Worm (Caenorhabditis elegans) whole organism, mixed stage, embryonic: ENCODE measurements around the gene srh-24.

Experiments used
- M03D4.4 ChIP-seq: sonication (generic microtip); optimal IDR thresholded peaks from 2 replicates; lab custom pipeline; 2017; ENCODE audit warnings: mild to moderate bottlenecking, missing genetic modification characterization, missing compliant biosample characterization
- bed-3 ChIP-seq: fragments of 200-800 bp; sonication (Bioruptor generic); optimal IDR thresholded peaks from 3 replicates; lab custom pipeline; 2018; ENCODE audit warnings: mild to moderate bottlenecking, missing genetic modification characterization, moderate library complexity, missing compliant biosample characterization
- ceh-39 ChIP-seq: fragments of 150-350 bp; optimal IDR thresholded peaks from 2 replicates; lab custom pipeline; 2014; ENCODE audit warnings: missing biosample characterization, missing genetic modification characterization
- ceh-43 ChIP-seq: fragments of 200-800 bp; sonication (Bioruptor generic); optimal IDR thresholded peaks from 2 replicates; lab custom pipeline; 2018; ENCODE audit warnings: mild to moderate bottlenecking, missing genetic modification characterization, moderate library complexity, missing compliant biosample characterization
- ceh-83 ChIP-seq: fragments of 200-800 bp; sonication (Bioruptor generic); optimal IDR thresholded peaks from 2 replicates; lab custom pipeline; 2018; ENCODE audit warnings: mild to moderate bottlenecking, missing genetic modification characterization, missing compliant biosample characterization
- ces-1 ChIP-seq: fragments of 150-350 bp; optimal IDR thresholded peaks from 2 replicates; lab custom pipeline; 2014; ENCODE audit warnings: missing biosample characterization, missing genetic modification reagents, missing genetic modification characterization
- drap-1 ChIP-seq: fragments of 200-800 bp; sonication (Bioruptor generic); optimal IDR thresholded peaks from 3 replicates; lab custom pipeline; 2018; ENCODE audit warnings: mild to moderate bottlenecking, missing genetic modification characterization, missing compliant biosample characterization
- elt-1 ChIP-seq: sonication (generic microtip); optimal IDR thresholded peaks from 2 replicates; lab custom pipeline; 2017; ENCODE audit warnings: missing genetic modification characterization, mild to moderate bottlenecking, missing compliant biosample characterization, antibody characterized with exemption, moderate library complexity, borderline replicate concordance; ENCODE audit not compliant: insufficient read depth
- elt-3 ChIP-seq: fragments of 150-350 bp; optimal IDR thresholded peaks from 2 replicates; lab custom pipeline; 2014; ENCODE audit warnings: missing biosample characterization, missing genetic modification characterization
- flh-1 ChIP-seq: fragments of 200-800 bp; sonication (Bioruptor generic); optimal IDR thresholded peaks from 2 replicates; lab custom pipeline; 2018; ENCODE audit warnings: mild to moderate bottlenecking, missing genetic modification characterization, moderate library complexity, missing compliant biosample characterization
- ham-2 ChIP-seq: fragments of 200-800 bp; sonication (Bioruptor generic); optimal IDR thresholded peaks from 2 replicates; lab custom pipeline; 2018; ENCODE audit warnings: mild to moderate bottlenecking, missing genetic modification characterization, missing compliant biosample characterization
- hlh-1 ChIP-seq: fragments of 150-350 bp; optimal IDR thresholded peaks from 2 replicates; lab custom pipeline; 2014; ENCODE audit warnings: missing biosample characterization, missing genetic modification reagents, missing genetic modification characterization
- lin-32 ChIP-seq: fragments of 200-800 bp; sonication (Bioruptor generic); optimal IDR thresholded peaks from 2 replicates; lab custom pipeline; 2018; ENCODE audit warnings: mild to moderate bottlenecking, missing genetic modification characterization, missing compliant biosample characterization
- lsy-2 ChIP-seq: fragments of 150-350 bp; optimal IDR thresholded peaks from 2 replicates; lab custom pipeline; 2014; ENCODE audit warnings: missing biosample characterization, missing genetic modification characterization
- mab-5 ChIP-seq: fragments of 150-350 bp; optimal IDR thresholded peaks from 2 replicates; lab custom pipeline; 2014; ENCODE audit warnings: missing biosample characterization, missing genetic modification characterization
- mep-1 ChIP-seq: fragments of 150-350 bp; optimal IDR thresholded peaks from 2 replicates; lab custom pipeline; 2017; ENCODE audit warnings: missing biosample characterization, missing genetic modification reagents, missing genetic modification characterization, inconsistent platforms
- mls-2 ChIP-seq: sonication (generic microtip); optimal IDR thresholded peaks from 2 replicates; lab custom pipeline; 2016; ENCODE audit warnings: mild to moderate bottlenecking, missing genetic modification characterization, moderate library complexity, missing compliant biosample characterization
- nhr-12 ChIP-seq: fragments of 150-350 bp; optimal IDR thresholded peaks from 2 replicates; lab custom pipeline; 2014; ENCODE audit warnings: missing biosample characterization, missing genetic modification characterization
- nhr-2 ChIP-seq: fragments of 150-350 bp; optimal IDR thresholded peaks from 2 replicates; lab custom pipeline; 2014; ENCODE audit warnings: missing biosample characterization, missing genetic modification characterization
- nhr-237 ChIP-seq: fragments of 150-350 bp; optimal IDR thresholded peaks from 2 replicates; lab custom pipeline; 2014; ENCODE audit warnings: missing biosample characterization, missing genetic modification characterization
- nhr-28 ChIP-seq: fragments of 150-350 bp; optimal IDR thresholded peaks from 2 replicates; lab custom pipeline; 2014; ENCODE audit warnings: missing biosample characterization, missing genetic modification characterization
- nhr-76 ChIP-seq: sonication (generic microtip); optimal IDR thresholded peaks from 2 replicates; lab custom pipeline; 2017; ENCODE audit warnings: missing biosample characterization, missing genetic modification characterization
- pha-4 ChIP-seq: fragments of 150-350 bp; optimal IDR thresholded peaks from 2 replicates; lab custom pipeline; 2018; ENCODE audit warnings: missing biosample characterization, missing genetic modification reagents, missing genetic modification characterization
- sem-2 ChIP-seq: fragments of 200-800 bp; sonication (Bioruptor generic); optimal IDR thresholded peaks from 2 replicates; lab custom pipeline; 2018; ENCODE audit warnings: mild to moderate bottlenecking, missing genetic modification characterization, missing compliant biosample characterization
- snpc-4 ChIP-seq: fragments of 150-350 bp; optimal IDR thresholded peaks from 2 replicates; lab custom pipeline; 2014; ENCODE audit warnings: missing biosample characterization, missing genetic modification characterization
- sptf-1 ChIP-seq: sonication (generic microtip); optimal IDR thresholded peaks from 2 replicates; lab custom pipeline; 2017; ENCODE audit warnings: mild to moderate bottlenecking, missing genetic modification characterization, moderate library complexity, missing compliant biosample characterization
- unc-120 ChIP-seq: sonication (generic microtip); optimal IDR thresholded peaks from 2 replicates; lab custom pipeline; 2017; ENCODE audit warnings: missing genetic modification characterization, missing compliant biosample characterization; ENCODE audit not compliant: poor library complexity, severe bottlenecking
- unc-39 ChIP-seq: fragments of 150-350 bp; optimal IDR thresholded peaks from 2 replicates; lab custom pipeline; 2014; ENCODE audit warnings: missing biosample characterization, missing genetic modification characterization
- unc-62 ChIP-seq: fragments of 150-350 bp; optimal IDR thresholded peaks from 2 replicates; lab custom pipeline; 2014; ENCODE audit warnings: missing biosample characterization, missing genetic modification reagents, missing genetic modification characterization
- zip-8 ChIP-seq: fragments of 150-350 bp; optimal IDR thresholded peaks from 2 replicates; lab custom pipeline; 2014; ENCODE audit warnings: missing biosample characterization, missing genetic modification characterization
- ztf-11 ChIP-seq: fragments of 150-350 bp; optimal IDR thresholded peaks from 2 replicates; lab custom pipeline; 2014; ENCODE audit warnings: missing biosample characterization, missing genetic modification characterization

Gene srh-24

DNA sequence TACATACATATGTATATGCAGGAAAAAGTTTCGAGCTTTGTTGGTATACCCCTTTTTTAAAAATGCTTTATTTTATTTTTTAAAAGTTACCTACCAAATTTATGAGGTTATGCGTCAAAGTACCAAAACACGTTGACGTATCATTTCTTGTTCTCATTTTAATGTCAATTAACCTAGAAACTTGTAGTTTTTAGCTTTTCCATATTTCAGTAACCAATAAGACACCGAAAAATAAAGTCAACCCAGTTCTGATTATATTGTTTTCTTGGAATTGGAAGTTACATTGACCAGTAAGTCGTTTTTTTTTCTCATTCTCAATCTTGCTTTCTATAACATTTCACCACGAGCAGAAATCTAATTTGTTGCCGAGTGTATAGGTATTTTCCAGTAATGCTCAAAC, 24.0 kb downstream of the srh-24 start, which contains the start of gene srw-145:
Gene srw-145 (plus strand): TSS at position 301 of the 400 bp plus-strand sequence.
- TF ChIP-seq zip-8 (tag; lab: Kevin White, UChicago) (no peak), bed-3 (GFP tag; lab: Kevin White, UChicago) (no peak), unc-39 (tag; lab: Kevin White, UChicago) (no peak), nhr-12 (tag; lab: Kevin White, UChicago) (no peak), nhr-28 (tag; lab: Kevin White, UChicago) (no peak), snpc-4 (tag; lab: Kevin White, UChicago) (no peak), M03D4.4 (no peak), nhr-76 (tag; lab: Kevin White, UChicago) (no peak), elt-3 (tag; lab: Kevin White, UChicago) (no peak), nhr-237 (tag; lab: Kevin White, UChicago) (no peak)

DNA sequence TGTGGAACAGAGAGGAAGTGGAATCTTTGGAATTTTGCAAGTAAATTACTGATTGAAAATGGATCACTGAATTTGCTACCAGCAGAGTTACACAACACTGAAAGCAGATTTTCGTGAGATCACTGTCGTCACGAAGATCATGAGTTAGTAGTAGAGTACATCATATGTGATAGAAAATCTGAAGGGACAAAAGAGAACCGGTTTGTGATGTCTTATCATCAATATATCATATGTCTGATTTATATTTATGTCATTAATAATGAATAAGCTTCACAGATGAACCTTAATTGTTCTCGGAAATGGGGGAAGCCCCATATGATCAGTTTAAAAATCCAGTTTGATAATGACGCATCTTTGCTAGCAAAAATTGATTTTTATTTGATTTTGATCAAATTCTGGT, 24.8 kb downstream of the srh-24 start:
- no peak for TF ChIP-seq mls-2 (tag; lab: Kevin White, UChicago)
- no peak for TF ChIP-seq unc-39 (tag; lab: Kevin White, UChicago)
- no peak for TF ChIP-seq unc-120
- no peak for TF ChIP-seq ceh-83 (GFP tag; lab: Kevin White, UChicago)
- no peak for TF ChIP-seq M03D4.4
- no peak for TF ChIP-seq ceh-43 (GFP tag; lab: Kevin White, UChicago)
- no peak for TF ChIP-seq ceh-39 (tag; lab: Kevin White, UChicago)
- no peak for TF ChIP-seq hlh-1 (tag; lab: Kevin White, UChicago)
- TF ChIP-seq unc-62 (GFP tag; lab: Kevin White, UChicago): no peak
- TF ChIP-seq sem-2 (GFP tag; lab: Kevin White, UChicago): no peak
- no peak for TF ChIP-seq lin-32 (GFP tag; lab: Kevin White, UChicago)
- no peak for TF ChIP-seq lsy-2
- TF ChIP-seq snpc-4 (tag; lab: Kevin White, UChicago): no peak
- TF ChIP-seq bed-3 (GFP tag; lab: Kevin White, UChicago): no peak
- TF ChIP-seq elt-1 (tag; lab: Kevin White, UChicago): no peak
- TF ChIP-seq zip-8 (tag; lab: Kevin White, UChicago): no peak
- no peak for TF ChIP-seq ztf-11 (tag; lab: Kevin White, UChicago)
- no peak for TF ChIP-seq ham-2 (GFP tag; lab: Kevin White, UChicago)
- TF ChIP-seq nhr-28 (tag; lab: Kevin White, UChicago): no peak

DNA sequence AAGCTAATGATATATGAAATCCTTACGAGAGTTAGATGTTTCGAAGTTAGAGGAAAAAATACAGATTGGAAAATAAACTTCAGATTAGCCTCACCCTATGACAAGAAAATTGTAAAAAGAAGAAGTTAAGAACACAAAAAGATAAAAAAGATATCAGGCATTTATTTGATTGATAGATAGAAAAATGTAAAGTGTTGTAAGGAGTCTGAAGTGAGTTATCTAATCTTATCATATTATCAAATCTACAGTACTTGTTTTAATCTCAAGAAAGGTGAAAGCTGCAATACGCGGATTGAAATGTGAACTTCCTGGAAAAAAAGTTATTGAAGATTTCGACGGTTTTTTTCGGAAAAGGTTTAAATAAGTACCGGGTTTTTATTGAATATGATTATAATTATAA, 25.4 kb downstream of the srh-24 start:
- no peak for TF ChIP-seq unc-39 (tag; lab: Kevin White, UChicago)
- no peak for TF ChIP-seq zip-8 (tag; lab: Kevin White, UChicago)
- TF ChIP-seq lsy-2: no peak
- TF ChIP-seq elt-3 (tag; lab: Kevin White, UChicago): peak; percentile 31
- no peak for TF ChIP-seq hlh-1 (tag; lab: Kevin White, UChicago)
- TF ChIP-seq pha-4 (tag; lab: Kevin White, UChicago): no peak

ce11 chrV:13934545-13934944, 26.3 kb downstream of the srh-24 start, which contains the start of gene R10D12.1:
Gene R10D12.1 (minus strand): TSS chrV:13934645.
- TF ChIP-seq snpc-4 (tag; lab: Kevin White, UChicago): no peak
- TF ChIP-seq sem-2 (GFP tag; lab: Kevin White, UChicago): no peak
- TF ChIP-seq elt-1 (tag; lab: Kevin White, UChicago): no peak
- TF ChIP-seq pha-4 (tag; lab: Kevin White, UChicago): no peak
- no peak for TF ChIP-seq ceh-39 (tag; lab: Kevin White, UChicago)
- TF ChIP-seq drap-1 (GFP tag; lab: Kevin White, UChicago): no peak
- no peak for TF ChIP-seq nhr-76 (tag; lab: Kevin White, UChicago)
- no peak for TF ChIP-seq ceh-43 (GFP tag; lab: Kevin White, UChicago)
- TF ChIP-seq ceh-83 (GFP tag; lab: Kevin White, UChicago): no peak
- TF ChIP-seq nhr-12 (tag; lab: Kevin White, UChicago): no peak
- TF ChIP-seq unc-120: no peak
- TF ChIP-seq sptf-1: no peak
- no peak for TF ChIP-seq mls-2 (tag; lab: Kevin White, UChicago)
- no peak for TF ChIP-seq ces-1 (GFP tag; lab: Kevin White, UChicago)
- no peak for TF ChIP-seq M03D4.4

DNA sequence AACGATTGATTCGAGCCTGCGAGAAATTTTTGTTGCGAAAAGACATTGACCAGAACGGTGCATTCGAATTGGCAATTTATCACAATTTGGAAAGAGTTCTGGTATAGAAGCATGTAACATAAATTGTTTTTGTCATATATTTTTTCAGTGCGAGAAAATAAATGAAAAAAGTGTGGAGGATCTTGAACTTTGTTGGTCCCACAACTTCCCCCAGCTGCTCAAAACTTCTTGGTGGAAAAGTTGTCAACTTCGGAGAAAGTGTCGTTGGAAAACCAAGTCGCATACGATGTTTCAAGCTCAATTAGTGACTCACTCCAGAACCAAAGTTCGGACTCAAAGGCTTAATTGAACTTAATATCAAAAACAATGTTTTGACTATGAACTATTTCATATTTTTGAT, 28.9 kb downstream of the srh-24 start:
- TF ChIP-seq ces-1 (GFP tag; lab: Kevin White, UChicago): no peak
- TF ChIP-seq elt-3 (tag; lab: Kevin White, UChicago): no peak
- TF ChIP-seq unc-120: no peak
- TF ChIP-seq pha-4 (tag; lab: Kevin White, UChicago): no peak
- TF ChIP-seq mls-2 (tag; lab: Kevin White, UChicago): no peak
- no peak for TF ChIP-seq zip-8 (tag; lab: Kevin White, UChicago)
- TF ChIP-seq nhr-2 (tag; lab: Kevin White, UChicago): no peak
- no peak for TF ChIP-seq mab-5 (tag; lab: Kevin White, UChicago)
- no peak for TF ChIP-seq nhr-237 (tag; lab: Kevin White, UChicago)
- TF ChIP-seq ceh-43 (GFP tag; lab: Kevin White, UChicago): no peak
- TF ChIP-seq ham-2 (GFP tag; lab: Kevin White, UChicago): no peak
- no peak for TF ChIP-seq hlh-1 (tag; lab: Kevin White, UChicago)
- TF ChIP-seq lsy-2: no peak
- no peak for TF ChIP-seq unc-62 (GFP tag; lab: Kevin White, UChicago)
- TF ChIP-seq ztf-11 (tag; lab: Kevin White, UChicago): no peak
- no peak for TF ChIP-seq mep-1
- no peak for TF ChIP-seq flh-1 (GFP tag; lab: Kevin White, UChicago)
- no peak for TF ChIP-seq nhr-76 (tag; lab: Kevin White, UChicago)
- no peak for TF ChIP-seq nhr-28 (tag; lab: Kevin White, UChicago)
- no peak for TF ChIP-seq drap-1 (GFP tag; lab: Kevin White, UChicago)
